Worm (Caenorhabditis elegans): ENCODE data around the gene frpr-11.

frpr-11 gene

ce11 chrV:8946142-8946541 is 39.1 kb downstream of the frpr-11 start:
- TF ChIP-seq fos-1 (tag; optimal IDR thresholded peaks at IDR 0.05) = no peak
- no peak for TF ChIP-seq unc-39 (tag; optimal IDR thresholded peaks at IDR 0.05)
- peak; percentile 12 for TF ChIP-seq nhr-25 (tag; optimal IDR thresholded peaks at IDR 0.05)
- no peak for TF ChIP-seq egl-27 (tag; optimal IDR thresholded peaks at IDR 0.05)

ce11 chrV:8947499-8947898 is 40.5 kb downstream of the frpr-11 start, which contains the start of gene gck-1:
Gene gck-1 (plus strand): TSS chrV:8947799.
- TF ChIP-seq aly-2 (tag; optimal IDR thresholded peaks at IDR 0.05) (no peak), nhr-237 (tag; optimal IDR thresholded peaks at IDR 0.05) (no peak), unc-39 (tag; optimal IDR thresholded peaks at IDR 0.05) (no peak), mdl-1 (tag; optimal IDR thresholded peaks at IDR 0.05) (no peak), nhr-28 (tag; optimal IDR thresholded peaks at IDR 0.05) (no peak)

- TF ChIP-seq elt-2 (tag; optimal IDR thresholded peaks at IDR 0.05) (peak; percentile 44), aly-2 (tag; optimal IDR thresholded peaks at IDR 0.05) (no peak)
Measured at ce11 chrV:8948365-8948764, 41.4 kb downstream of the frpr-11 start.

- no peak for TF ChIP-seq ceh-28 (tag; optimal IDR thresholded peaks at IDR 0.05)
- TF ChIP-seq elt-2 (tag; optimal IDR thresholded peaks at IDR 0.05) = peak; percentile 82
- TF ChIP-seq pqm-1 (tag; optimal IDR thresholded peaks at IDR 0.05) = peak; percentile 66
Measured at ce11 chrV:8948996-8949395, 42.0 kb downstream of the frpr-11 start.

ce11 chrV:8949873-8950272 is 42.9 kb downstream of the frpr-11 start:
- no peak for TF ChIP-seq nhr-43 (tag; optimal IDR thresholded peaks at IDR 0.05; ENCODE audit: poor library complexity, severe bottlenecking)
- no peak for TF ChIP-seq jun-1 (tag; optimal IDR thresholded peaks at IDR 0.05)
- no peak for TF ChIP-seq egl-5 (tag; optimal IDR thresholded peaks at IDR 0.05)
- no peak for TF ChIP-seq zag-1 (tag; optimal IDR thresholded peaks at IDR 0.05)
- no peak for TF ChIP-seq nhr-77 (tag; optimal IDR thresholded peaks at IDR 0.05)

ce11 chrV:8956387-8957095 is 49.5 kb downstream of the frpr-11 start, which contains the start of gene ttc-17:
Gene ttc-17 (plus strand): TSS chrV:8957045.
- TF ChIP-seq tbx-2 (tag; optimal IDR thresholded peaks at IDR 0.05) (no peak), ztf-11 (tag; optimal IDR thresholded peaks at IDR 0.05) (no peak), snpc-4 (tag; optimal IDR thresholded peaks at IDR 0.05) (no peak), fkh-2 (tag; optimal IDR thresholded peaks at IDR 0.05) (no peak), nhr-25 (tag; optimal IDR thresholded peaks at IDR 0.05) (peak; percentile 65)
